In the genomic region with DNA sequence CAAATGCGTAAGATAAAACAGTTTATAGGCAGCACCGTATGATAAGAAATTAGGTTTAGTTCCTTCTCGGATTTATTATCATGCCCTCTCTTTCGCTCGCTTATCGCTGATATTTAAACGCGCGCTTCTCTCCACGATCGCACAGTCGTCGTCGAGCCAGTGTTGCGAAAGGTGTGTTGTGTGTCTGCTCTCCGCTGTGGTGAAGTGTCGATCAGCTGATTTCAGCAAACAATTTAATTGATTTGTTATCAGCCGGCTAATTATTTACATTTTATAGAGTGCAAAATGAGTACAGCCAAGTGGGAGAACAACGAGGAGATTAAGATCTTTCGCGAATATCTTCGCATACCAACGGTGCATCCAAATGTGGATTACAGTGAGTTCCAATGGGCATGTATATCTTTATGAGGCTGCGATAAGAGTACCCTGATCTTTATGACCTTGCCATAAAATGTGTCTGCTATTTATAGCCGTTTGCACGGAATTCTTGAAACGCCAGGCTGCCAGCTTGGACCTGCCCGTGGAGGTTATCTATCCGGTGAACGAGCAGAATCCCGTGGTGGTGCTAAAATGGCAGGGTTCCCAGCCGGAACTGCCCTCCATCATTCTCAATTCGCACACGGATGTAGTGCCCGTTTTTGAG, we compare ENCODE assay signal across 1 fruit fly cellular context.
TF ChIP-seq lines count a peak whose summit lies in the region.

Gene CG17110 (plus strand): TSS at position 139 of the 643 bp plus-strand sequence.
Gene CG6726 (plus strand): TSS at position 139 of the 643 bp plus-strand sequence.

TF ChIP-seq in whole organism, prepupa, 60 proteins besides CTCF, POLR2A, EP300 and RAD21 (continued from another document):
- TF ChIP-seq CG6854 (GFP tag; optimal IDR thresholded peaks at IDR 0.05; lab: Kevin White, UChicago) (no peak), CG6163 (GFP tag; IDR thresholded peaks at IDR 0.05; lab: Robert Waterston, UW) (no peak)
